Fruit fly (Drosophila melanogaster) whole organism, embryonic: Measurements from ENCODE around the gene tws.
A peak's percentile ranks its signal among the peaks of the same experiment; 100 is the strongest.

Experiments
- Antp ChIP-seq: fragments of 200-800 bp; sonication (Bioruptor generic); optimal IDR thresholded peaks from 3 replicates; lab custom pipeline; 2016; ENCODE audit warnings: missing biosample characterization, missing genetic modification characterization
- CG10366 ChIP-seq: fragments of 200-800 bp; sonication (Bioruptor generic); IDR thresholded peaks from 2 replicates; pipeline ENCODE4 v1.3.6; 2022; ENCODE audit warnings: missing biosample characterization, missing genetic modification characterization
- CG10654 ChIP-seq: fragments of 200-800 bp; sonication (Bioruptor generic); optimal IDR thresholded peaks from 2 replicates; lab custom pipeline; 2016; ENCODE audit warnings: missing biosample characterization, missing genetic modification characterization
- CG11398 ChIP-seq: fragments of 200-800 bp; sonication (Bioruptor generic); optimal IDR thresholded peaks from 2 replicates; lab custom pipeline; 2016; ENCODE audit warnings: missing biosample characterization, missing genetic modification characterization
- CG13123 ChIP-seq: fragments of 200-800 bp; sonication (Bioruptor generic); optimal IDR thresholded peaks from 2 replicates; lab custom pipeline; 2016; ENCODE audit warnings: missing biosample characterization, missing genetic modification characterization
- CG15269 ChIP-seq: fragments of 200-800 bp; sonication (Bioruptor generic); optimal IDR thresholded peaks from 2 replicates; lab custom pipeline; 2018; ENCODE audit warnings: missing biosample characterization, mild to moderate bottlenecking, missing genetic modification characterization, moderate library complexity
- CG1603 ChIP-seq: fragments of 200-800 bp; sonication (Bioruptor generic); optimal IDR thresholded peaks from 2 replicates; lab custom pipeline; 2019; ENCODE audit warnings: missing biosample characterization, mild to moderate bottlenecking, missing genetic modification characterization, moderate library complexity
- CG17361 ChIP-seq: fragments of 200-800 bp; sonication (Bioruptor generic); IDR thresholded peaks from 3 replicates; pipeline ENCODE4 v1.3.6; 2022; ENCODE audit warnings: missing biosample characterization, missing genetic modification characterization
- CG18011 ChIP-seq: fragments of 200-800 bp; sonication (Bioruptor generic); optimal IDR thresholded peaks from 2 replicates; lab custom pipeline; 2017; ENCODE audit warnings: missing biosample characterization, missing genetic modification characterization, mild to moderate bottlenecking, moderate library complexity, missing genotype
- CG18599 ChIP-seq: fragments of 200-800 bp; sonication (Bioruptor generic); optimal IDR thresholded peaks from 3 replicates; lab custom pipeline; 2017; ENCODE audit warnings: missing biosample characterization, missing genetic modification characterization, mild to moderate bottlenecking, moderate library complexity, missing genetic modification reagents
- CG2202 ChIP-seq: fragments of 200-800 bp; sonication (Bioruptor generic); optimal IDR thresholded peaks from 2 replicates; lab custom pipeline; 2018; ENCODE audit warnings: missing biosample characterization, mild to moderate bottlenecking, missing genetic modification characterization
- CG31224 ChIP-seq: fragments of 200-800 bp; sonication (Bioruptor generic); IDR thresholded peaks from 2 replicates; pipeline ENCODE4 v1.3.6; 2022; ENCODE audit warnings: missing biosample characterization, missing genetic modification characterization
- CG3281 ChIP-seq: fragments of 200-800 bp; sonication (Bioruptor generic); optimal IDR thresholded peaks from 3 replicates; lab custom pipeline; 2017; ENCODE audit warnings: missing biosample characterization, mild to moderate bottlenecking, missing genetic modification characterization
- CG33557 ChIP-seq: fragments of 200-800 bp; sonication (Bioruptor generic); optimal IDR thresholded peaks from 2 replicates; lab custom pipeline; 2019; ENCODE audit warnings: missing biosample characterization, mild to moderate bottlenecking, missing genetic modification characterization, moderate library complexity
- CG34422 ChIP-seq: fragments of 200-800 bp; sonication (Bioruptor generic); IDR thresholded peaks from 3 replicates; pipeline ENCODE4 v1.3.6; 2022; ENCODE audit warnings: missing biosample characterization, missing genetic modification characterization
- CG4854 ChIP-seq: fragments of 200-800 bp; sonication (Bioruptor generic); optimal IDR thresholded peaks from 2 replicates; lab custom pipeline; 2016; ENCODE audit warnings: missing biosample characterization, missing genetic modification characterization, inconsistent platforms
- CG5180 ChIP-seq: fragments of 200-800 bp; sonication (Bioruptor generic); optimal IDR thresholded peaks from 3 replicates; lab custom pipeline; 2017; ENCODE audit warnings: missing biosample characterization, missing genetic modification characterization, mild to moderate bottlenecking, moderate library complexity, missing genetic modification reagents
- CG9609 ChIP-seq: fragments of 200-800 bp; sonication (Bioruptor generic); optimal IDR thresholded peaks from 3 replicates; lab custom pipeline; 2016; ENCODE audit warnings: missing biosample characterization, missing genetic modification characterization
- Dref ChIP-seq: fragments of 200-800 bp; sonication (Bioruptor generic); IDR thresholded peaks from 2 replicates; pipeline ENCODE4 v1.3.6; 2022; ENCODE audit warnings: missing biosample characterization, missing genetic modification characterization
- Ets65A ChIP-seq: fragments of 200-800 bp; sonication (Bioruptor generic); peaks from one replicate; lab custom pipeline; 2016; ENCODE audit warnings: missing biosample characterization, missing genetic modification characterization
- H2.0 ChIP-seq: fragments of 200-800 bp; sonication (Bioruptor generic); IDR thresholded peaks from 2 replicates; pipeline ENCODE4 v1.3.6; 2022; ENCODE audit warnings: missing biosample characterization, missing genetic modification characterization
- HLH54F ChIP-seq: fragments of 200-800 bp; sonication (Bioruptor generic); optimal IDR thresholded peaks from 3 replicates; lab custom pipeline; 2016; ENCODE audit warnings: missing biosample characterization, missing genetic modification characterization
- Med ChIP-seq: fragments of 200-800 bp; sonication (Bioruptor generic); peaks from one replicate; lab custom pipeline; 2016; ENCODE audit warnings: missing biosample characterization, missing genetic modification characterization, mild to moderate bottlenecking, inconsistent platforms, moderate library complexity
- Mes4 ChIP-seq: fragments of 200-800 bp; sonication (Bioruptor generic); optimal IDR thresholded peaks from 2 replicates; lab custom pipeline; 2016; ENCODE audit warnings: missing biosample characterization, missing genetic modification characterization
- Neu2 ChIP-seq: fragments of 200-800 bp; sonication (Bioruptor generic); optimal IDR thresholded peaks from 3 replicates; lab custom pipeline; 2016; ENCODE audit warnings: missing biosample characterization, missing genetic modification characterization, borderline replicate concordance
- Nf-YB ChIP-seq: fragments of 200-800 bp; sonication (Bioruptor generic); optimal IDR thresholded peaks from 3 replicates; lab custom pipeline; 2019; ENCODE audit warnings: missing biosample characterization, mild to moderate bottlenecking, missing genetic modification characterization, moderate library complexity
- Sox100B ChIP-seq: fragments of 200-800 bp; sonication (Bioruptor generic); optimal IDR thresholded peaks from 3 replicates; lab custom pipeline; 2018; ENCODE audit warnings: missing biosample characterization, mild to moderate bottlenecking, missing genetic modification characterization
- Spps ChIP-seq: fragments of 200-800 bp; sonication (Bioruptor generic); optimal IDR thresholded peaks from 2 replicates; lab custom pipeline; 2018; ENCODE audit warnings: missing biosample characterization, mild to moderate bottlenecking, missing genetic modification characterization
- Taf1 ChIP-seq: fragments of 200-800 bp; sonication (Bioruptor generic); IDR thresholded peaks from 2 replicates; pipeline ENCODE4 v1.3.6; 2022; ENCODE audit warnings: missing biosample characterization, missing genetic modification characterization
- Usf ChIP-seq: fragments of 200-800 bp; sonication (Bioruptor generic); optimal IDR thresholded peaks from 2 replicates; lab custom pipeline; 2017; ENCODE audit warnings: missing genotype, missing biosample characterization, missing genetic modification characterization
- Xrp1 ChIP-seq: fragments of 200-800 bp; sonication (Bioruptor generic); IDR thresholded peaks from 2 replicates; pipeline ENCODE4 v1.3.6; 2022; ENCODE audit warnings: missing biosample characterization, missing genetic modification characterization
- ac ChIP-seq: fragments of 200-800 bp; sonication (Bioruptor generic); optimal IDR thresholded peaks from 3 replicates; lab custom pipeline; 2017; ENCODE audit warnings: missing biosample characterization, mild to moderate bottlenecking, missing genetic modification characterization
- aop ChIP-seq: fragments of 200-800 bp; sonication (Bioruptor generic); IDR thresholded peaks from 2 replicates; pipeline ENCODE4 v1.3.6; 2022; ENCODE audit warnings: missing biosample characterization, missing genetic modification characterization
- ash1 ChIP-seq: fragments of 200-800 bp; sonication (Bioruptor generic); optimal IDR thresholded peaks from 2 replicates; lab custom pipeline; 2018; ENCODE audit warnings: missing biosample characterization, mild to moderate bottlenecking, missing genetic modification characterization
- crol ChIP-seq: fragments of 200-800 bp; sonication (Bioruptor generic); IDR thresholded peaks from 2 replicates; pipeline ENCODE4 v1.3.6; 2022; ENCODE audit warnings: missing biosample characterization, missing genetic modification characterization
- fd102C ChIP-seq: fragments of 200-800 bp; sonication (Bioruptor generic); optimal IDR thresholded peaks from 2 replicates; lab custom pipeline; 2018; ENCODE audit warnings: missing biosample characterization, mild to moderate bottlenecking, missing genetic modification characterization, moderate library complexity
- fd64A ChIP-seq: fragments of 200-800 bp; sonication (Bioruptor generic); optimal IDR thresholded peaks from 3 replicates; lab custom pipeline; 2018; ENCODE audit warnings: missing biosample characterization, mild to moderate bottlenecking, missing genetic modification characterization
- gcm2 ChIP-seq: fragments of 200-800 bp; sonication (Bioruptor generic); optimal IDR thresholded peaks from 2 replicates; lab custom pipeline; 2016; ENCODE audit warnings: missing biosample characterization, missing genetic modification characterization
- gsb-n ChIP-seq: fragments of 200-800 bp; sonication (Bioruptor generic); optimal IDR thresholded peaks from 3 replicates; lab custom pipeline; 2018; ENCODE audit warnings: missing biosample characterization, mild to moderate bottlenecking, missing genetic modification characterization
- hbn ChIP-seq: fragments of 200-800 bp; sonication (Bioruptor generic); IDR thresholded peaks from 2 replicates; pipeline ENCODE4 v1.3.6; 2022; ENCODE audit warnings: missing biosample characterization, missing genetic modification characterization; ENCODE audit not compliant: partially characterized antibody
- ind ChIP-seq: fragments of 200-800 bp; sonication (Bioruptor generic); optimal IDR thresholded peaks from 3 replicates; lab custom pipeline; 2016; ENCODE audit warnings: missing biosample characterization, missing genetic modification characterization
- lmd ChIP-seq: fragments of 200-800 bp; sonication (Bioruptor generic); IDR thresholded peaks from 2 replicates; pipeline ENCODE4 v1.3.6; 2022; ENCODE audit warnings: missing biosample characterization, missing genetic modification characterization
- mam ChIP-seq: fragments of 200-800 bp; sonication (Bioruptor generic); optimal IDR thresholded peaks from 3 replicates; lab custom pipeline; 2016; ENCODE audit warnings: missing biosample characterization, missing genetic modification characterization
- pfk ChIP-seq: fragments of 200-800 bp; sonication (Bioruptor generic); optimal IDR thresholded peaks from 2 replicates; lab custom pipeline; 2018; ENCODE audit warnings: missing biosample characterization, mild to moderate bottlenecking, missing genetic modification characterization, moderate library complexity
- pum ChIP-seq: fragments of 200-800 bp; sonication (Bioruptor generic); optimal IDR thresholded peaks from 2 replicates; lab custom pipeline; 2016; ENCODE audit warnings: missing biosample characterization, missing genetic modification characterization
- schlank ChIP-seq: fragments of 200-800 bp; sonication (Bioruptor generic); optimal IDR thresholded peaks from 2 replicates; lab custom pipeline; 2018; ENCODE audit warnings: missing biosample characterization, mild to moderate bottlenecking, missing genetic modification characterization
- slbo ChIP-seq: fragments of 200-800 bp; sonication (Bioruptor generic); IDR thresholded peaks from 2 replicates; pipeline ENCODE4 v1.3.6; 2022; ENCODE audit warnings: missing biosample characterization, missing genetic modification characterization
- sug ChIP-seq: fragments of 200-800 bp; optimal IDR thresholded peaks from 2 replicates; lab custom pipeline; 2019; ENCODE audit warnings: missing biosample characterization, mild to moderate bottlenecking, missing genetic modification characterization, moderate library complexity
- tio ChIP-seq: fragments of 200-800 bp; sonication (Bioruptor generic); optimal IDR thresholded peaks from 2 replicates; lab custom pipeline; 2017; ENCODE audit warnings: missing biosample characterization, missing genetic modification characterization, inconsistent platforms
- toy ChIP-seq: fragments of 200-800 bp; sonication (Bioruptor generic); IDR thresholded peaks from 2 replicates; pipeline ENCODE4 v1.3.6; 2022; ENCODE audit warnings: missing biosample characterization, missing genetic modification characterization
- wdn ChIP-seq: fragments of 200-800 bp; sonication (Bioruptor generic); IDR thresholded peaks from 2 replicates; pipeline ENCODE4 v1.3.6; 2022; ENCODE audit warnings: missing biosample characterization, missing genetic modification characterization

tws gene

DNA sequence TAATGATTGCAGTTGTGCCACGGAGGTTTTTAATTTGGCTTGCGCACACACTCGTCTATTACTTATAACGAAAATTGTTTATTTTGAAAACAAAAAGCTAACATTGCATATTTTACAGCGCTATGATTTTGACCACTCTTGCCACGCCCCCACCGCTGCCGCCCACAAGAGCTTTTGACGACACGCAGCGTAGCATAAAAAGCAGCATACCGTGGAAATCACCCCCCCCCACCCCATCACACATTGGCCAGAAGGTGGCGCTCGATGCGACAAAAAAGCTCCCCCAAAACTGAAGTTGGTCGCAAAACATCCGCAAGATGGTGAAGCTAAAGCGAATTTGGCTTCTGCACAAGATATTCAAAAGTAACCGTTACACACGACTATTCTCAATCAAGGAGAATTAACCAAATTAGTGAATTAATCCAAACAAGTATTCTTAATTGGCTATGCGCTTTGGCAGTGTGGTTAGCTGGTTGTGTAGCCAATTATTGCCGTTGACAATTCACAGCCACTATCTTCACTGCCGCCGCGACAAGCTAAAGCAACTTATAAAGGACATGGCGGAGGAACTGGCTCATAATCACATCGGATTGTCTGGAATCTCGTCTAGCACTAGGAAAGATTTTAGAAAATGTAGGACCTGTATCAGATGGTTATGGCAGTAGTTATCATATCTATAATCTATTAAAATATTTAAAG, 38.9 kb downstream of the tws start (continued):
- TF ChIP-seq fd102C (GFP tag; lab: Kevin White, UChicago) (no peak), Antp (peak; percentile 64), CG13123 (GFP tag; lab: Kevin White, UChicago) (no peak), CG15269 (tag; lab: Kevin White, UChicago) (peak; percentile 43), Neu2 (GFP tag; lab: Kevin White, UChicago) (no peak), CG33557 (GFP tag; lab: Kevin White, UChicago) (no peak), ind (peak; percentile 50), aop (no peak), CG3281 (GFP tag; lab: Kevin White, UChicago) (no peak), CG18599 (GFP tag; lab: Kevin White, UChicago) (peak; percentile 53), schlank (tag; lab: Kevin White, UChicago) (no peak), fd64A (no peak), hbn (0 out of 2 replicates have a peak, but pooled peaks have one; percentile 17), slbo (GFP tag; lab: Robert Waterston, UW) (peak; percentile 74), Nf-YB (GFP tag; lab: Kevin White, UChicago) (no peak), CG4854 (GFP tag; lab: Kevin White, UChicago) (no peak), wdn (no peak), CG2202 (no peak), CG18011 (no peak), CG9609 (no peak), Med (GFP tag; lab: Kevin White, UChicago) (peak; percentile 94), pfk (GFP tag; lab: Kevin White, UChicago) (no peak), Sox100B (GFP tag; lab: Kevin White, UChicago) (no peak), Ets65A (GFP tag; lab: Kevin White, UChicago) (peak; percentile 93), ac (GFP tag; lab: Kevin White, UChicago) (no peak), CG11398 (GFP tag; lab: Kevin White, UChicago) (no peak), Usf (GFP tag; lab: Kevin White, UChicago) (no peak), tio (GFP tag; lab: Kevin White, UChicago) (no peak), CG10654 (GFP tag; lab: Kevin White, UChicago) (no peak), crol (GFP tag; lab: Robert Waterston, UW) (peak; percentile 98), pum (GFP tag; lab: Kevin White, UChicago) (no peak), Xrp1 (GFP tag; lab: Robert Waterston, UW) (no peak), Mes4 (GFP tag; lab: Kevin White, UChicago) (no peak), toy (no peak), mam (GFP tag; lab: Kevin White, UChicago) (peak; percentile 3), CG17361 (GFP tag; lab: Robert Waterston, UW) (no peak), ash1 (GFP tag; lab: Kevin White, UChicago) (peak; percentile 1), CG10366 (GFP tag; lab: Robert Waterston, UW) (0 out of 2 replicates have a peak, but pooled peaks have one; percentile 14), gcm2 (GFP tag; lab: Kevin White, UChicago) (no peak), H2.0 (GFP tag; lab: Robert Waterston, UW) (0 out of 2 replicates have a peak, but pooled peaks have one; percentile 17), Dref (GFP tag; lab: Robert Waterston, UW) (no peak), Spps (no peak), CG5180 (GFP tag; lab: Kevin White, UChicago) (no peak), HLH54F (GFP tag; lab: Kevin White, UChicago) (no peak), CG1603 (tag; lab: Kevin White, UChicago) (peak; percentile 45), Taf1 (GFP tag; lab: Robert Waterston, UW) (no peak), gsb-n (tag; lab: Kevin White, UChicago) (no peak), CG34422 (GFP tag; lab: Robert Waterston, UW) (no peak), CG31224 (GFP tag; lab: Robert Waterston, UW) (no peak), sug (peak; percentile 56), lmd (peak; percentile 33; the same call in 1 of the 2 replicates)
